Worm (Caenorhabditis elegans) whole organism, midembryonic: ENCODE data around the gene srh-139.

ENCODE experiments used
- cog-1 ChIP-seq: sonication (generic microtip); optimal IDR thresholded peaks from 2 replicates; lab custom pipeline; 2016; ENCODE audit warnings: missing genetic modification characterization, missing compliant biosample characterization
- klf-2 ChIP-seq: fragments of 200-800 bp; sonication (Bioruptor generic); conservative IDR thresholded peaks from 2 replicates; pipeline ENCODE4 v1.3.6; 2022; ENCODE audit warnings: missing genetic modification reagents, missing genetic modification characterization, missing compliant biosample characterization
- tab-1 ChIP-seq: fragments of 200-800 bp; sonication (Bioruptor generic); IDR thresholded peaks from 2 replicates; pipeline ENCODE4 v1.3.6; 2022; ENCODE audit warnings: missing genetic modification characterization, missing compliant biosample characterization
- ztf-23 ChIP-seq: fragments of 200-800 bp; sonication (Bioruptor generic); IDR thresholded peaks from 2 replicates; pipeline ENCODE4 v1.3.6; 2022; ENCODE audit warnings: missing genetic modification reagents, missing genetic modification characterization, missing compliant biosample characterization
- ztf-29 ChIP-seq: fragments of 200-800 bp; sonication (Bioruptor generic); IDR thresholded peaks from 2 replicates; pipeline ENCODE4 v1.3.6; 2022; ENCODE audit warnings: missing genetic modification reagents, missing genetic modification characterization, missing compliant biosample characterization

ce11 chrV:16446191-16446590 is 37.6 kb upstream of the srh-139 start:
- TF ChIP-seq klf-2 (GFP tag; lab: Robert Waterston, UW), result no peak
- TF ChIP-seq ztf-23 (GFP tag; lab: Robert Waterston, UW), result no peak
- no peak for TF ChIP-seq ztf-29
- TF ChIP-seq tab-1 (GFP tag; lab: Robert Waterston, UW), result no peak
- no peak for TF ChIP-seq cog-1
